Worm (Caenorhabditis elegans): ENCODE data around the gene K11D12.6.

DNA sequence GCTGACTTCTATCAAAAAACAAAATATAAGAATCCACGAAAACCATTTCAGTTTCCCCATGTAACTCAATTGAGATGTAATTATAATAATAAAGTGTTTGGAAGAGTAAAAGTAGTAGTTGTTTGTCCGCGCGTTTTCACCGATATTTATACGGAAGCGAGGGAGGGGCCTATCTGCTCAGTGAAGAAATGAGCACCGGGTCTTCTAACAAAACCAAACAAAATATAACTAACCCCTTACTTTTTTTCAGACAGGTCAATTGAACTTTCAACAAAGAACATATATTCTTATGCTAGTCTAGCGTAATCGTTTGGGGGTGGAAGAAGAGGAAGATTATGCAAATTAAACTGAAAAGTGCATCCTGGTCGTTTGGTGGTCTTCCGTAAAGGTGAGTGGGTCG lies 39.8 kb downstream of the K11D12.6 start, which contains the start of gene ncx-9:
- TF ChIP-seq unc-130 (GFP tag; optimal IDR thresholded peaks at IDR 0.05), result no peak
- TF ChIP-seq let-526 (GFP tag; IDR thresholded peaks at IDR 0.05), result no peak
- no peak for TF ChIP-seq ccch-3 (GFP tag; optimal IDR thresholded peaks at IDR 0.05)
- TF ChIP-seq dpl-1 (GFP tag; optimal IDR thresholded peaks at IDR 0.05), result no peak
- no peak for TF ChIP-seq F33H1.4 (GFP tag; IDR thresholded peaks at IDR 0.05)
- TF ChIP-seq sptf-2 (GFP tag; optimal IDR thresholded peaks at IDR 0.05), result no peak
- TF ChIP-seq cebp-1 (GFP tag; IDR thresholded peaks at IDR 0.05), result no peak
- TF ChIP-seq cebp-1 (tag; optimal IDR thresholded peaks at IDR 0.05), result no peak
- no peak for TF ChIP-seq K12H6.12 (tag; optimal IDR thresholded peaks at IDR 0.05)
- no peak for TF ChIP-seq ets-4 (GFP tag; optimal IDR thresholded peaks at IDR 0.05)
- no peak for TF ChIP-seq egrh-3 (GFP tag; IDR thresholded peaks at IDR 0.05)
- no peak for TF ChIP-seq unc-62 (GFP tag; optimal IDR thresholded peaks at IDR 0.05)
- no peak for TF ChIP-seq F49E8.2 (tag; optimal IDR thresholded peaks at IDR 0.05; ENCODE audit: insufficient read depth)
- TF ChIP-seq lsy-27 (tag; optimal IDR thresholded peaks at IDR 0.05; ENCODE audit: borderline replicate concordance, insufficient read depth), result no peak
- TF ChIP-seq B0261.1 (tag; optimal IDR thresholded peaks at IDR 0.05), result no peak
